Fruit fly (Drosophila melanogaster) whole organism, embryonic: Measurements from ENCODE around the gene unc-119.

Experiments used
- CG10147 ChIP-seq: fragments of 200-800 bp; sonication (Bioruptor generic); optimal IDR thresholded peaks from 2 replicates; lab custom pipeline; 2019; ENCODE audit warnings: missing biosample characterization, mild to moderate bottlenecking, missing genetic modification characterization, moderate library complexity
- CG11696 ChIP-seq: fragments of 200-800 bp; sonication (Bioruptor generic); IDR thresholded peaks from 2 replicates; pipeline ENCODE4 v1.3.6; 2022; ENCODE audit warnings: missing biosample characterization, missing genetic modification characterization
- CG12219 ChIP-seq: fragments of 200-800 bp; sonication (Bioruptor generic); optimal IDR thresholded peaks from 3 replicates; lab custom pipeline; 2018; ENCODE audit warnings: missing biosample characterization, mild to moderate bottlenecking, missing genetic modification characterization
- CG12391 ChIP-seq: fragments of 200-800 bp; sonication (Bioruptor generic); optimal IDR thresholded peaks from 3 replicates; lab custom pipeline; 2018; ENCODE audit warnings: missing biosample characterization, mild to moderate bottlenecking, missing genetic modification characterization, moderate library complexity
- CG12769 ChIP-seq: fragments of 200-800 bp; sonication (Bioruptor generic); optimal IDR thresholded peaks from 2 replicates; lab custom pipeline; 2019; ENCODE audit warnings: missing biosample characterization, mild to moderate bottlenecking, missing genetic modification characterization, moderate library complexity
- CG13123 ChIP-seq: fragments of 200-800 bp; sonication (Bioruptor generic); optimal IDR thresholded peaks from 2 replicates; lab custom pipeline; 2016; ENCODE audit warnings: missing biosample characterization, missing genetic modification characterization
- CG13894 ChIP-seq: fragments of 200-800 bp; sonication (Bioruptor generic); optimal IDR thresholded peaks from 3 replicates; lab custom pipeline; 2018; ENCODE audit warnings: missing biosample characterization, mild to moderate bottlenecking, missing genetic modification characterization, moderate library complexity
- CG14667 ChIP-seq: fragments of 200-800 bp; sonication (Bioruptor generic); IDR thresholded peaks from 2 replicates; pipeline ENCODE4 v1.3.6; 2022; ENCODE audit warnings: missing biosample characterization, missing genetic modification characterization
- CG1529 ChIP-seq: fragments of 200-800 bp; sonication (Bioruptor generic); optimal IDR thresholded peaks from 3 replicates; lab custom pipeline; 2018; ENCODE audit warnings: missing biosample characterization, missing genetic modification characterization
- CG15696 ChIP-seq: fragments of 200-800 bp; sonication (Bioruptor generic); optimal IDR thresholded peaks from 2 replicates; lab custom pipeline; 2019; ENCODE audit warnings: missing biosample characterization, mild to moderate bottlenecking, missing genetic modification characterization, moderate library complexity
- CG16813 ChIP-seq: fragments of 200-800 bp; sonication (Bioruptor generic); IDR thresholded peaks from 3 replicates; pipeline ENCODE4 v1.3.6; 2022; ENCODE audit warnings: missing biosample characterization, missing genetic modification characterization; ENCODE audit not compliant: partially characterized antibody
- CG17186 ChIP-seq: fragments of 200-800 bp; sonication (Bioruptor generic); optimal IDR thresholded peaks from 3 replicates; lab custom pipeline; 2017; ENCODE audit warnings: missing biosample characterization, missing genetic modification reagents, missing genetic modification characterization
- CG17612 ChIP-seq: fragments of 200-800 bp; sonication (Bioruptor generic); IDR thresholded peaks from 2 replicates; pipeline ENCODE4 v1.3.6; 2022; ENCODE audit warnings: missing biosample characterization, missing genetic modification characterization
- CG18599 ChIP-seq: fragments of 200-800 bp; sonication (Bioruptor generic); optimal IDR thresholded peaks from 3 replicates; lab custom pipeline; 2017; ENCODE audit warnings: missing biosample characterization, missing genetic modification characterization, mild to moderate bottlenecking, moderate library complexity, missing genetic modification reagents
- CG18619 ChIP-seq: fragments of 200-800 bp; sonication (Bioruptor generic); optimal IDR thresholded peaks from 3 replicates; lab custom pipeline; 2017; ENCODE audit warnings: missing biosample characterization, mild to moderate bottlenecking, missing genetic modification characterization
- CG18764 ChIP-seq: fragments of 200-800 bp; sonication (Bioruptor generic); optimal IDR thresholded peaks from 3 replicates; lab custom pipeline; 2016; ENCODE audit warnings: missing biosample characterization, missing genetic modification characterization
- CG2199 ChIP-seq: fragments of 200-800 bp; sonication (Bioruptor generic); IDR thresholded peaks from 3 replicates; pipeline ENCODE4 v1.3.6; 2022; ENCODE audit warnings: missing biosample characterization, missing genetic modification characterization
- CG30403 ChIP-seq: fragments of 200-800 bp; sonication (Bioruptor generic); optimal IDR thresholded peaks from 3 replicates; lab custom pipeline; 2016; ENCODE audit warnings: missing biosample characterization, missing genetic modification characterization
- CG33213 ChIP-seq: fragments of 200-800 bp; sonication (Bioruptor generic); optimal IDR thresholded peaks from 3 replicates; lab custom pipeline; 2016; ENCODE audit warnings: missing biosample characterization, missing genetic modification characterization
- CG3407 ChIP-seq: fragments of 200-800 bp; sonication (Bioruptor generic); optimal IDR thresholded peaks from 2 replicates; lab custom pipeline; 2018; ENCODE audit warnings: missing biosample characterization, mild to moderate bottlenecking, missing genetic modification characterization
- CG4707 ChIP-seq: fragments of 200-800 bp; sonication (Bioruptor generic); optimal IDR thresholded peaks from 2 replicates; lab custom pipeline; 2018; ENCODE audit warnings: missing biosample characterization, mild to moderate bottlenecking, missing genetic modification characterization, moderate library complexity
- CG6654 ChIP-seq: fragments of 200-800 bp; sonication (Bioruptor generic); optimal IDR thresholded peaks from 2 replicates; lab custom pipeline; 2017; ENCODE audit warnings: missing biosample characterization, mild to moderate bottlenecking, missing genetic modification characterization
- CG9876 ChIP-seq: fragments of 200-800 bp; sonication (Bioruptor generic); optimal IDR thresholded peaks from 2 replicates; lab custom pipeline; 2016; ENCODE audit warnings: missing biosample characterization, missing genetic modification characterization
- Dip2 ChIP-seq: fragments of 200-800 bp; sonication (Bioruptor generic); IDR thresholded peaks from 2 replicates; pipeline ENCODE4 v1.3.6; 2022; ENCODE audit warnings: missing biosample characterization, missing genetic modification characterization
- Doc2 ChIP-seq: fragments of 200-800 bp; sonication (Bioruptor generic); IDR thresholded peaks from 2 replicates; pipeline ENCODE4 v1.3.6; 2022; ENCODE audit warnings: missing biosample characterization, missing genetic modification characterization
- Dp ChIP-seq: fragments of 200-800 bp; sonication (Bioruptor generic); optimal IDR thresholded peaks from 2 replicates; lab custom pipeline; 2018; ENCODE audit warnings: missing biosample characterization, mild to moderate bottlenecking, missing genetic modification characterization, moderate library complexity
- HLH3B ChIP-seq: fragments of 200-800 bp; sonication (Bioruptor generic); IDR thresholded peaks from 2 replicates; pipeline ENCODE4 v1.3.6; 2022; ENCODE audit warnings: missing biosample characterization, missing genetic modification characterization
- Mad ChIP-seq: fragments of 200-800 bp; sonication (Bioruptor generic); optimal IDR thresholded peaks from 2 replicates; lab custom pipeline; 2016; ENCODE audit warnings: missing biosample characterization, missing genetic modification characterization
- Meics ChIP-seq: fragments of 200-800 bp; sonication (Bioruptor generic); optimal IDR thresholded peaks from 2 replicates; lab custom pipeline; 2017; ENCODE audit warnings: missing biosample characterization, mild to moderate bottlenecking, missing genetic modification characterization
- NfI ChIP-seq: fragments of 200-800 bp; sonication (Bioruptor generic); optimal IDR thresholded peaks from 3 replicates; lab custom pipeline; 2018; ENCODE audit warnings: missing biosample characterization, mild to moderate bottlenecking, missing genetic modification characterization, moderate library complexity
- Sox100B ChIP-seq: fragments of 200-800 bp; sonication (Bioruptor generic); optimal IDR thresholded peaks from 3 replicates; lab custom pipeline; 2018; ENCODE audit warnings: missing biosample characterization, mild to moderate bottlenecking, missing genetic modification characterization
- Spps ChIP-seq: fragments of 200-800 bp; sonication (Bioruptor generic); optimal IDR thresholded peaks from 2 replicates; lab custom pipeline; 2018; ENCODE audit warnings: missing biosample characterization, mild to moderate bottlenecking, missing genetic modification characterization
- ara ChIP-seq: fragments of 200-800 bp; sonication (Bioruptor generic); IDR thresholded peaks from 2 replicates; pipeline ENCODE4 v1.3.6; 2022; ENCODE audit warnings: missing biosample characterization, missing genetic modification characterization
- bsh ChIP-seq, 2 experiments: fragments of 200-800 bp; sonication (Bioruptor generic); optimal IDR thresholded peaks; 2 replicates each; lab custom pipeline; 2017 to 2018; ENCODE audit warnings: mild to moderate bottlenecking in 2 of 2, missing biosample characterization in 2 of 2, missing genetic modification characterization in 2 of 2, moderate library complexity in 1 of 2
- dan ChIP-seq: fragments of 200-800 bp; sonication (Bioruptor generic); IDR thresholded peaks from 2 replicates; pipeline ENCODE4 v1.3.6; 2022; ENCODE audit warnings: missing biosample characterization, missing genetic modification characterization
- danr ChIP-seq: fragments of 200-800 bp; sonication (Bioruptor generic); IDR thresholded peaks from 2 replicates; pipeline ENCODE4 v1.3.6; 2022; ENCODE audit warnings: missing biosample characterization, missing genetic modification characterization
- disco-r ChIP-seq: fragments of 200-800 bp; sonication (Bioruptor generic); optimal IDR thresholded peaks from 2 replicates; lab custom pipeline; 2016; ENCODE audit warnings: missing biosample characterization, missing genetic modification characterization
- gcm ChIP-seq: fragments of 200-800 bp; sonication (Bioruptor generic); optimal IDR thresholded peaks from 2 replicates; lab custom pipeline; 2019; ENCODE audit warnings: missing biosample characterization, mild to moderate bottlenecking, missing genetic modification characterization, moderate library complexity
- her ChIP-seq: fragments of 200-800 bp; sonication (Bioruptor generic); optimal IDR thresholded peaks from 2 replicates; lab custom pipeline; 2016; ENCODE audit warnings: missing biosample characterization, missing genetic modification characterization
- lbe ChIP-seq: fragments of 200-800 bp; sonication (Bioruptor generic); optimal IDR thresholded peaks from 2 replicates; lab custom pipeline; 2016; ENCODE audit warnings: missing biosample characterization, mild to moderate bottlenecking, missing genetic modification characterization
- maf-S ChIP-seq: fragments of 200-800 bp; sonication (Bioruptor generic); optimal IDR thresholded peaks from 2 replicates; lab custom pipeline; 2016; ENCODE audit warnings: missing biosample characterization, missing genetic modification characterization
- nerfin-1 ChIP-seq: fragments of 200-800 bp; sonication (Bioruptor generic); optimal IDR thresholded peaks from 3 replicates; lab custom pipeline; 2019; ENCODE audit warnings: missing biosample characterization, mild to moderate bottlenecking, missing genetic modification characterization, moderate library complexity
- peb ChIP-seq: fragments of 200-800 bp; sonication (Bioruptor generic); IDR thresholded peaks from 2 replicates; pipeline ENCODE4 v1.3.6; 2022; ENCODE audit warnings: missing biosample characterization, missing genetic modification characterization
- pros ChIP-seq: fragments of 200-800 bp; sonication (Bioruptor generic); optimal IDR thresholded peaks from 3 replicates; lab custom pipeline; 2019; ENCODE audit warnings: missing biosample characterization, mild to moderate bottlenecking, missing genetic modification characterization, moderate library complexity
- sob ChIP-seq: fragments of 200-800 bp; sonication (Bioruptor generic); IDR thresholded peaks from 2 replicates; pipeline ENCODE4 v1.3.6; 2022; ENCODE audit warnings: missing biosample characterization, missing genetic modification characterization
- ssp ChIP-seq: fragments of 200-800 bp; sonication (Bioruptor generic); IDR thresholded peaks from 2 replicates; pipeline ENCODE4 v1.3.6; 2022; ENCODE audit warnings: missing biosample characterization, missing genetic modification characterization
- stc ChIP-seq: fragments of 200-800 bp; sonication (Bioruptor generic); IDR thresholded peaks from 2 replicates; pipeline ENCODE4 v1.3.6; 2022; ENCODE audit warnings: missing biosample characterization, missing genetic modification characterization
- tio ChIP-seq: fragments of 200-800 bp; sonication (Bioruptor generic); optimal IDR thresholded peaks from 2 replicates; lab custom pipeline; 2017; ENCODE audit warnings: missing biosample characterization, missing genetic modification characterization, inconsistent platforms
- trh ChIP-seq: fragments of 200-800 bp; sonication (Bioruptor generic); optimal IDR thresholded peaks from 2 replicates; lab custom pipeline; 2016; ENCODE audit warnings: missing biosample characterization, missing genetic modification characterization
- twi ChIP-seq: fragments of 200-800 bp; optimal IDR thresholded peaks from 2 replicates; lab custom pipeline; 2019; ENCODE audit warnings: missing biosample characterization, mild to moderate bottlenecking, missing genetic modification characterization, moderate library complexity

unc-119 gene

dm6 chrX:7291850-7292499 lies 877 bp upstream of the unc-119 start (continued):
- no peak for TF ChIP-seq Dp (GFP tag; lab: Kevin White, UChicago)
- peak; percentile 50 for TF ChIP-seq CG10147 (GFP tag; lab: Kevin White, UChicago)
- TF ChIP-seq NfI (GFP tag; lab: Kevin White, UChicago): peak; percentile 21
- no peak for TF ChIP-seq Dip2
- TF ChIP-seq CG13123 (GFP tag; lab: Kevin White, UChicago): peak; percentile 40
- TF ChIP-seq CG16813 (GFP tag; lab: Robert Waterston, UW): no peak
- peak; percentile 69 for TF ChIP-seq CG3407 (GFP tag; lab: Kevin White, UChicago)
- no peak for TF ChIP-seq CG11696
- peak; percentile 67; the same call in 1 of the 2 replicates for TF ChIP-seq sob
- TF ChIP-seq CG33213: peak; percentile 43
- peak; percentile 67 for TF ChIP-seq CG18764 (GFP tag; lab: Kevin White, UChicago)
- TF ChIP-seq her: no peak
- TF ChIP-seq stc: peak; percentile 51; the same call in 1 of the 2 replicates
- no peak for TF ChIP-seq CG17612 (GFP tag; lab: Robert Waterston, UW)
- TF ChIP-seq disco-r (GFP tag; lab: Kevin White, UChicago): no peak
- TF ChIP-seq CG15696 (tag; lab: Kevin White, UChicago): peak; percentile 97
- TF ChIP-seq tio: peak; percentile 71
- TF ChIP-seq danr (GFP tag; lab: Robert Waterston, UW): peak; percentile 59; the same call in 1 of the 2 replicates
- TF ChIP-seq CG4707 (GFP tag; lab: Kevin White, UChicago): peak; percentile 58
- peak; percentile 88 for TF ChIP-seq ara (GFP tag; lab: Robert Waterston, UW)
- no peak for TF ChIP-seq CG17186
- TF ChIP-seq CG13894: no peak
- TF ChIP-seq Sox100B (GFP tag; lab: Kevin White, UChicago): peak; percentile 68
- TF ChIP-seq ssp: peak; percentile 63
- peak; percentile 77 for TF ChIP-seq HLH3B
- TF ChIP-seq Meics (GFP tag; lab: Kevin White, UChicago): peak; percentile 22
- TF ChIP-seq gcm (GFP tag; lab: Kevin White, UChicago): peak; percentile 89
- peak; percentile 88 for TF ChIP-seq CG12391 (tag; lab: Kevin White, UChicago)
- peak; percentile 58 for TF ChIP-seq lbe (GFP tag; lab: Kevin White, UChicago)
- TF ChIP-seq CG18619: peak; percentile 60
- TF ChIP-seq CG6654 (GFP tag; lab: Kevin White, UChicago): peak; percentile 48
- peak; percentile 40 for TF ChIP-seq maf-S (GFP tag; lab: Kevin White, UChicago)
- no peak for TF ChIP-seq CG12769 (tag; lab: Kevin White, UChicago)
- peak; percentile 77 for TF ChIP-seq CG1529
- peak; percentile 77 for TF ChIP-seq Mad (GFP tag; lab: Kevin White, UChicago)
- TF ChIP-seq dan (GFP tag; lab: Robert Waterston, UW): peak; percentile 72; the same call in 1 of the 2 replicates
- peak; percentile 61 for TF ChIP-seq CG12219 (GFP tag; lab: Kevin White, UChicago)
- no peak for TF ChIP-seq Doc2 (GFP tag; lab: Robert Waterston, UW)
- TF ChIP-seq Spps: peak; percentile 80
- TF ChIP-seq CG30403 (GFP tag; lab: Kevin White, UChicago): peak; percentile 78
- peak; percentile 36; the same call in 1 of the 2 replicates for TF ChIP-seq peb (GFP tag; lab: Robert Waterston, UW)
- peak; percentile 21 for TF ChIP-seq trh (GFP tag; lab: Kevin White, UChicago)
- TF ChIP-seq CG2199 (GFP tag; lab: Robert Waterston, UW): no peak
- peak; percentile 14 for TF ChIP-seq CG9876 (GFP tag; lab: Kevin White, UChicago)
- peak; percentile 48 for TF ChIP-seq CG18599
- peak; percentile 53 for TF ChIP-seq CG14667 (GFP tag; lab: Robert Waterston, UW)
- peak; percentile 68 for TF ChIP-seq twi
- TF ChIP-seq pros (GFP tag; lab: Kevin White, UChicago): peak; percentile 66
- TF ChIP-seq bsh (GFP tag; optimal IDR thresholded peaks at IDR 0.05; lab: Kevin White, UChicago): peak; percentile 57 to 90
- TF ChIP-seq nerfin-1: peak; percentile 83
